Worm (Caenorhabditis elegans): Measurements from ENCODE around the gene K08D9.2.

The K08D9.2 gene

ce11 chrV:3195814-3196213 is 31.7 kb upstream of the K08D9.2 start:
- TF ChIP-seq nfyb-1 (GFP tag; IDR thresholded peaks at IDR 0.05) (peak; percentile 66; the same call in 1 of the 2 replicates), Y67H2A.10 (GFP tag; conservative IDR thresholded peaks at IDR 0.05) (no peak)

ce11 chrV:3196832-3197329 is 30.6 kb upstream of the K08D9.2 start, which contains the start of the genes Y73C8B.1 and Y73C8B.5:
Gene Y73C8B.1, minus strand, starts transcription at chrV:3196882.
Gene Y73C8B.5, plus strand, starts transcription at chrV:3197268.
- no peak for TF ChIP-seq cebp-1 (GFP tag; IDR thresholded peaks at IDR 0.05)
- TF ChIP-seq cebp-1 (tag; optimal IDR thresholded peaks at IDR 0.05): peak; percentile 2
- TF ChIP-seq pbrm-1 (GFP tag; IDR thresholded peaks at IDR 0.05): no peak

- TF ChIP-seq dox-1 (GFP tag; IDR thresholded peaks at IDR 0.05) (no peak), F57A8.1 (GFP tag; optimal IDR thresholded peaks at IDR 0.05) (no peak), Y53G8AR.9 (GFP tag; conservative IDR thresholded peaks at IDR 0.05) (no peak), cebp-2 (GFP tag; IDR thresholded peaks at IDR 0.05) (no peak), sdz-38 (tag; optimal IDR thresholded peaks at IDR 0.05) (no peak), nhr-80 (tag; optimal IDR thresholded peaks at IDR 0.05) (no peak), ztf-26 (tag; optimal IDR thresholded peaks at IDR 0.05) (no peak), nhr-120 (GFP tag; IDR thresholded peaks at IDR 0.05) (no peak), Y79H2A.3 (GFP tag; conservative IDR thresholded peaks at IDR 0.05) (no peak), chd-7 (tag; optimal IDR thresholded peaks at IDR 0.05) (no peak), let-526 (GFP tag; IDR thresholded peaks at IDR 0.05) (no peak), lin-35 (GFP tag; optimal IDR thresholded peaks at IDR 0.05) (no peak), K12H6.12 (tag; optimal IDR thresholded peaks at IDR 0.05) (no peak), akir-1 (GFP tag; optimal IDR thresholded peaks at IDR 0.05) (no peak), unc-62 (GFP tag; optimal IDR thresholded peaks at IDR 0.05) (no peak), B0336.3 (GFP tag; IDR thresholded peaks at IDR 0.05) (no peak), C17E4.6 (GFP tag; IDR thresholded peaks at IDR 0.05) (no peak), dpff-1 (tag; optimal IDR thresholded peaks at IDR 0.05) (no peak), madf-10 (tag; optimal IDR thresholded peaks at IDR 0.05) (no peak), F37B4.10 (GFP tag; IDR thresholded peaks at IDR 0.05) (no peak)
Observed at ce11 chrV:3200323-3200722, 27.1 kb upstream of the K08D9.2 start, which contains the start of gene K08D9.4. Gene K08D9.4, minus strand, starts transcription at chrV:3200423.

- TF ChIP-seq madf-6 (GFP tag; IDR thresholded peaks at IDR 0.05) (peak; percentile 97), lin-54 (GFP tag; optimal IDR thresholded peaks at IDR 0.05) (peak; percentile 52), zfh-2 (GFP tag; conservative IDR thresholded peaks at IDR 0.05) (no peak), bed-1 (GFP tag; IDR thresholded peaks at IDR 0.05) (no peak), him-1 (tag; optimal IDR thresholded peaks at IDR 0.05) (no peak), unc-62 (GFP tag; optimal IDR thresholded peaks at IDR 0.05) (no peak), snpc-4 (GFP tag; optimal IDR thresholded peaks at IDR 0.05) (no peak), snpc-4 (tag; optimal IDR thresholded peaks at IDR 0.05) (peak in 1 of 4 experiments; percentile 54), lsl-1 (GFP tag; optimal IDR thresholded peaks at IDR 0.05) (peak; percentile 98), Y95B8A.8 (GFP tag; IDR thresholded peaks at IDR 0.05) (no peak), xnd-1 (tag; optimal IDR thresholded peaks at IDR 0.05) (peak; percentile 98), pbrm-1 (GFP tag; IDR thresholded peaks at IDR 0.05) (peak; percentile 48; the same call in 1 of the 2 replicates), attf-5 (GFP tag; optimal IDR thresholded peaks at IDR 0.05) (no peak), Y67H2A.10 (GFP tag; conservative IDR thresholded peaks at IDR 0.05) (no peak), let-607 (tag; optimal IDR thresholded peaks at IDR 0.05) (no peak), pha-4 (tag; optimal IDR thresholded peaks at IDR 0.05) (no peak), Y56A3A.18 (GFP tag; IDR thresholded peaks at IDR 0.05) (no peak), hmg-1.2 (GFP tag; IDR thresholded peaks at IDR 0.05) (0 out of 2 replicates have a peak, but pooled peaks have one; percentile 12), lin-35 (GFP tag; optimal IDR thresholded peaks at IDR 0.05) (peak in 1 of 3 experiments; percentile 33), ZK185.1 (tag; optimal IDR thresholded peaks at IDR 0.05; ENCODE audit: poor library complexity, severe bottlenecking) (no peak), nhr-80 (tag; optimal IDR thresholded peaks at IDR 0.05) (no peak), madf-10 (tag; optimal IDR thresholded peaks at IDR 0.05) (no peak), efl-1 (GFP tag; optimal IDR thresholded peaks at IDR 0.05) (peak; percentile 31), nhr-90 (tag; optimal IDR thresholded peaks at IDR 0.05) (no peak), snpc-1.1 (tag; optimal IDR thresholded peaks at IDR 0.05; ENCODE audit: insufficient read depth) (peak; percentile 53)
Observed at ce11 chrV:3204433-3204832, 23.0 kb upstream of the K08D9.2 start.

Measured in whole organism, young adult.